Worm (Caenorhabditis elegans) whole organism, mixed stage, embryonic: ENCODE results near the gene F54E2.1.

ENCODE experiments used
- ceh-43 ChIP-seq: fragments of 200-800 bp; sonication (Bioruptor generic); optimal IDR thresholded peaks from 2 replicates; lab custom pipeline; 2018; ENCODE audit warnings: mild to moderate bottlenecking, missing genetic modification characterization, moderate library complexity, missing compliant biosample characterization
- drap-1 ChIP-seq: fragments of 200-800 bp; sonication (Bioruptor generic); optimal IDR thresholded peaks from 3 replicates; lab custom pipeline; 2018; ENCODE audit warnings: mild to moderate bottlenecking, missing genetic modification characterization, missing compliant biosample characterization
- elt-1 ChIP-seq: sonication (generic microtip); optimal IDR thresholded peaks from 2 replicates; lab custom pipeline; 2017; ENCODE audit warnings: missing genetic modification characterization, mild to moderate bottlenecking, missing compliant biosample characterization, antibody characterized with exemption, moderate library complexity, borderline replicate concordance; ENCODE audit not compliant: insufficient read depth
- lin-13 ChIP-seq: fragments of 150-350 bp; optimal IDR thresholded peaks from 2 replicates; lab custom pipeline; 2014; ENCODE audit warnings: missing biosample characterization, missing genetic modification characterization
- lsy-2 ChIP-seq: fragments of 150-350 bp; optimal IDR thresholded peaks from 2 replicates; lab custom pipeline; 2014; ENCODE audit warnings: missing biosample characterization, missing genetic modification characterization
- mab-5 ChIP-seq: fragments of 150-350 bp; optimal IDR thresholded peaks from 2 replicates; lab custom pipeline; 2014; ENCODE audit warnings: missing biosample characterization, missing genetic modification characterization
- nhr-237 ChIP-seq: fragments of 150-350 bp; optimal IDR thresholded peaks from 2 replicates; lab custom pipeline; 2014; ENCODE audit warnings: missing biosample characterization, missing genetic modification characterization
- nhr-28 ChIP-seq: fragments of 150-350 bp; optimal IDR thresholded peaks from 2 replicates; lab custom pipeline; 2014; ENCODE audit warnings: missing biosample characterization, missing genetic modification characterization
- pha-4 ChIP-seq: fragments of 150-350 bp; optimal IDR thresholded peaks from 2 replicates; lab custom pipeline; 2018; ENCODE audit warnings: missing biosample characterization, missing genetic modification reagents, missing genetic modification characterization
- unc-39 ChIP-seq: fragments of 150-350 bp; optimal IDR thresholded peaks from 2 replicates; lab custom pipeline; 2014; ENCODE audit warnings: missing biosample characterization, missing genetic modification characterization
- unc-62 ChIP-seq: fragments of 150-350 bp; optimal IDR thresholded peaks from 2 replicates; lab custom pipeline; 2014; ENCODE audit warnings: missing biosample characterization, missing genetic modification reagents, missing genetic modification characterization
- ztf-11 ChIP-seq: fragments of 150-350 bp; optimal IDR thresholded peaks from 2 replicates; lab custom pipeline; 2014; ENCODE audit warnings: missing biosample characterization, missing genetic modification characterization

DNA sequence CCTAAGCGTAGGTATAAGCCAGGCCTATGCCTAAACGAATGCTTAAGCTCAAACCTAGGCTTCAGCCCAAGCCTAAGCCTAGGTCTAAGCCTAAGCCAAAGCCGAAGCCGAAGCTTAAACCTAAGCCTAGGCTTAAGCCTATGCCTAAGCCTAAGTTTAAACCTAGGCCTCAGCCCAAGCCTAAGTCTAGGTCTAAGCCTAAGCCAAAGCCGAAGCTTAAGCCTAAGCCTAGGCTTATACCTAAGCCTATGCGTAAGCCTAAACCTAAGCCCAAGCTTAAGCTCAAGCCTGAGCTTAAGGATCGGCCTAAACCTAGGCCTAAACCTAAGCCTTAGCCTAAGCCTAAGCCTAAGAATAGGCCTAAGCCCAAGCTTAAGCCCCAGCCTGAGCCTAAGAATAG lies 15.8 kb downstream of the F54E2.1 start:
- TF ChIP-seq unc-62 (GFP tag; lab: Kevin White, UChicago): no peak
- TF ChIP-seq nhr-237 (tag; lab: Kevin White, UChicago): no peak
- no peak for TF ChIP-seq elt-1 (tag; lab: Kevin White, UChicago)
- no peak for TF ChIP-seq lsy-2 (tag; lab: Kevin White, UChicago)
- no peak for TF ChIP-seq pha-4 (tag; lab: Kevin White, UChicago)
- TF ChIP-seq mab-5 (tag; lab: Kevin White, UChicago): no peak
- TF ChIP-seq unc-39 (tag; lab: Kevin White, UChicago): no peak
- TF ChIP-seq lin-13 (tag; lab: Kevin White, UChicago): no peak
- TF ChIP-seq ztf-11 (tag; lab: Kevin White, UChicago): no peak
- no peak for TF ChIP-seq ceh-43
- TF ChIP-seq drap-1 (GFP tag; lab: Kevin White, UChicago): no peak
- no peak for TF ChIP-seq nhr-28 (tag; lab: Kevin White, UChicago)
